Worm (Caenorhabditis elegans) whole organism, L2 larva: ENCODE data around the gene dnj-18.

ENCODE experiments used
- C34F6.9 ChIP-seq: fragments of 150-350 bp; optimal IDR thresholded peaks from 2 replicates; lab custom pipeline; 2014; ENCODE audit warnings: missing biosample characterization, missing genetic modification characterization
- F13H6.1 ChIP-seq: sonication (generic microtip); optimal IDR thresholded peaks from 2 replicates; lab custom pipeline; 2016; ENCODE audit warnings: missing genetic modification characterization, missing compliant biosample characterization
- R02D3.7 ChIP-seq: fragments of 150-350 bp; optimal IDR thresholded peaks from 2 replicates; lab custom pipeline; 2014; ENCODE audit warnings: missing biosample characterization, missing genetic modification characterization
- ZK546.5 ChIP-seq: sonication (generic microtip); optimal IDR thresholded peaks from 2 replicates; lab custom pipeline; 2017; ENCODE audit warnings: missing biosample characterization, missing genetic modification characterization
- alr-1 ChIP-seq: fragments of 150-350 bp; optimal IDR thresholded peaks from 2 replicates; lab custom pipeline; 2014; ENCODE audit warnings: missing biosample characterization, missing genetic modification characterization
- aly-2 ChIP-seq: fragments of 150-350 bp; optimal IDR thresholded peaks from 2 replicates; lab custom pipeline; 2014; ENCODE audit warnings: missing biosample characterization, missing genetic modification characterization
- ama-1 ChIP-seq: fragments of 150-350 bp; optimal IDR thresholded peaks from 2 replicates; lab custom pipeline; 2018; ENCODE audit warnings: inconsistent platforms
- blmp-1 ChIP-seq: sonication (generic microtip); optimal IDR thresholded peaks from 2 replicates; lab custom pipeline; 2017; ENCODE audit warnings: missing genetic modification characterization, mild to moderate bottlenecking, missing compliant biosample characterization, antibody characterized with exemption, moderate library complexity; ENCODE audit not compliant: insufficient read depth
- ceh-82 ChIP-seq: fragments of 150-350 bp; optimal IDR thresholded peaks from 2 replicates; lab custom pipeline; 2014; ENCODE audit warnings: missing biosample characterization, missing genetic modification characterization
- crh-2 ChIP-seq: sonication (generic microtip); optimal IDR thresholded peaks from 2 replicates; lab custom pipeline; 2017; ENCODE audit warnings: missing biosample characterization, missing genetic modification characterization
- gmeb-1 ChIP-seq: fragments of 150-350 bp; optimal IDR thresholded peaks from 2 replicates; lab custom pipeline; 2014; ENCODE audit warnings: missing biosample characterization, missing genetic modification characterization
- lin-11 ChIP-seq: fragments of 150-350 bp; sonication (generic microtip); optimal IDR thresholded peaks from 2 replicates; lab custom pipeline; 2014; ENCODE audit warnings: missing biosample characterization, missing genetic modification characterization, inconsistent platforms, mixed read lengths
- lin-13 ChIP-seq: fragments of 150-350 bp; optimal IDR thresholded peaks from 2 replicates; lab custom pipeline; 2014; ENCODE audit warnings: missing biosample characterization, missing genetic modification reagents, missing genetic modification characterization
- lin-39 ChIP-seq: fragments of 150-350 bp; optimal IDR thresholded peaks from 2 replicates; lab custom pipeline; 2014; ENCODE audit warnings: missing biosample characterization, missing genetic modification reagents, missing genetic modification characterization
- lsy-2 ChIP-seq, 2 experiments: fragments of 150-350 bp in 1 of 2; sonication (generic microtip) in 1 of 2; optimal IDR thresholded peaks; 2 replicates each; lab custom pipeline; 2014 to 2017; ENCODE audit warnings: missing biosample characterization in 2 of 2, missing genetic modification characterization in 2 of 2
- mab-5 ChIP-seq: fragments of 150-350 bp; optimal IDR thresholded peaks from 2 replicates; lab custom pipeline; 2014; ENCODE audit warnings: missing biosample characterization, missing genetic modification characterization
- mbf-1 ChIP-seq: sonication (generic microtip); optimal IDR thresholded peaks from 2 replicates; lab custom pipeline; 2017; ENCODE audit warnings: missing biosample characterization, missing genetic modification characterization
- mdl-1 ChIP-seq, 2 experiments: fragments of 150-350 bp in 1 of 2; sonication (generic microtip) in 1 of 2; optimal IDR thresholded peaks; 2 replicates each; lab custom pipeline; 2017; ENCODE audit warnings: missing biosample characterization in 2 of 2, missing genetic modification characterization in 2 of 2
- nhr-10 ChIP-seq: sonication (generic microtip); optimal IDR thresholded peaks from 2 replicates; lab custom pipeline; 2017; ENCODE audit warnings: missing biosample characterization, missing genetic modification characterization
- nhr-11 ChIP-seq: fragments of 150-350 bp; optimal IDR thresholded peaks from 2 replicates; lab custom pipeline; 2014; ENCODE audit warnings: missing biosample characterization, missing genetic modification characterization
- nhr-129 ChIP-seq: fragments of 150-350 bp; optimal IDR thresholded peaks from 2 replicates; lab custom pipeline; 2014; ENCODE audit warnings: missing biosample characterization, missing genetic modification characterization
- nhr-21 ChIP-seq: fragments of 150-350 bp; optimal IDR thresholded peaks from 2 replicates; lab custom pipeline; 2014; ENCODE audit warnings: missing biosample characterization, missing genetic modification characterization
- nhr-77 ChIP-seq: fragments of 150-350 bp; optimal IDR thresholded peaks from 2 replicates; lab custom pipeline; 2014; ENCODE audit warnings: missing biosample characterization, missing genetic modification characterization
- peb-1 ChIP-seq: fragments of 150-350 bp; optimal IDR thresholded peaks from 2 replicates; lab custom pipeline; 2014; ENCODE audit warnings: missing biosample characterization, missing genetic modification characterization
- sem-4 ChIP-seq: fragments of 150-350 bp; optimal IDR thresholded peaks from 2 replicates; lab custom pipeline; 2014; ENCODE audit warnings: missing biosample characterization, missing genetic modification reagents, missing genetic modification characterization
- sma-3 ChIP-seq: sonication (generic microtip); optimal IDR thresholded peaks from 2 replicates; lab custom pipeline; 2016; ENCODE audit warnings: missing genetic modification reagents, missing genetic modification characterization, missing compliant biosample characterization
- snpc-4 ChIP-seq: fragments of 150-350 bp; optimal IDR thresholded peaks from 2 replicates; lab custom pipeline; 2014; ENCODE audit warnings: missing biosample characterization, missing genetic modification characterization
- unc-39 ChIP-seq: fragments of 150-350 bp; optimal IDR thresholded peaks from 2 replicates; lab custom pipeline; 2014; ENCODE audit warnings: missing biosample characterization, missing genetic modification characterization
- unc-55 ChIP-seq: fragments of 150-350 bp; sonication (generic microtip); optimal IDR thresholded peaks from 3 replicates; lab custom pipeline; 2014; ENCODE audit warnings: missing biosample characterization, missing genetic modification reagents, missing genetic modification characterization
- unc-62 ChIP-seq: fragments of 150-350 bp; optimal IDR thresholded peaks from 2 replicates; lab custom pipeline; 2014; ENCODE audit warnings: missing biosample characterization, missing genetic modification reagents, missing genetic modification characterization
- ztf-1 ChIP-seq: fragments of 200-800 bp; sonication (Bioruptor generic); conservative IDR thresholded peaks from 2 replicates; pipeline ENCODE4 v1.3.6; 2022; ENCODE audit warnings: missing genetic modification characterization, missing compliant biosample characterization
- ztf-11 ChIP-seq: sonication (generic microtip); optimal IDR thresholded peaks from 2 replicates; lab custom pipeline; 2017; ENCODE audit warnings: missing biosample characterization, missing genetic modification characterization
- ztf-4 ChIP-seq: fragments of 150-350 bp; optimal IDR thresholded peaks from 2 replicates; lab custom pipeline; 2014; ENCODE audit warnings: missing biosample characterization, missing genetic modification characterization

dnj-18 gene

DNA sequence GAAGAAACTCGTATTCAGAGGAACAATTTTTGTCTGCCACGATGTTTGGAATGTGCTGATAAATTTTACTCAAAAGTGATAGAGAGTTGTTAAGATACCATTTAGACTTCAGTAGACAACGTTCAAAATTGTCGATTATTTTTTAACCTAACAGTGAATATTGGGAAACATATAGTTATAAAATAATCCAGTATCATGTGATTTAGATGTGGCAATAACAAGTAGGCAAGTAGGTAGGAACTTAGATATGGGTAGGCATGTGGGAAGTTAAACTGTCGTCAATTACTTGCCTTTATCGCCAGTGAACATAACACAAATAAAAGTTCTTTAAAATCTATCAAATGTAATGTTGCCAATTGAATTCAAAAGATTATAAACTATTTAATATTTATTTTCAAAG lies 26.4 kb upstream of the dnj-18 start, which contains the start of gene T23F11.11:
T23F11.11 (minus strand) TSS at position 101 of the 400 bp plus-strand sequence.
- TF ChIP-seq lin-13 (no peak), ZK546.5 (no peak), crh-2 (no peak), C34F6.9 (tag; lab: Kevin White, UChicago) (no peak), unc-62 (GFP tag; lab: Kevin White, UChicago) (no peak), mab-5 (tag; lab: Kevin White, UChicago) (no peak), alr-1 (tag; lab: Kevin White, UChicago) (no peak), unc-55 (GFP tag; lab: Kevin White, UChicago) (no peak), ztf-1 (no peak), snpc-4 (no peak), mbf-1 (tag; lab: Kevin White, UChicago) (no peak), aly-2 (tag; lab: Kevin White, UChicago) (no peak), sma-3 (no peak), nhr-11 (tag; lab: Kevin White, UChicago) (no peak), nhr-129 (tag; lab: Kevin White, UChicago) (no peak), R02D3.7 (tag; lab: Kevin White, UChicago) (no peak)

DNA sequence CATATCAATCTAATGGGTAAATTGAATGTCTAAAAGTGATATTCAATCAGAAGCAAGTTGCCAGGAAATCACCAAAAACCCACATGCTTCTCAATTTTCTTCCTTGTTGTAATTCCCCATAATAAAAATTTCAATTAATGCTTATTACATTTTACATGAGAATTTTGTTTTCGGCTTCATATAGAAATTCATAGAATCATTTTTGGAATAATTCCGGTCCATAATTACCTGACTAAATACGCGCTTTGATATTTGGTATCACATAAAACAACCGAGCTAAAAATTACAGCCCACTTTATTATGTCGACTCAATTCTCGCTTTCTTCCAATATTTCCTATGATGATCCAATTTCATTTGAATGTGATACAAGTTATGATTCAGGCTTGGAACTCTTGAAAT lies 26.0 kb upstream of the dnj-18 start, which contains the start of gene srg-13:
srg-13 (plus strand) TSS at position 301 of the 400 bp plus-strand sequence.
- TF ChIP-seq ama-1 (lab: Kevin White, UChicago): no peak

DNA sequence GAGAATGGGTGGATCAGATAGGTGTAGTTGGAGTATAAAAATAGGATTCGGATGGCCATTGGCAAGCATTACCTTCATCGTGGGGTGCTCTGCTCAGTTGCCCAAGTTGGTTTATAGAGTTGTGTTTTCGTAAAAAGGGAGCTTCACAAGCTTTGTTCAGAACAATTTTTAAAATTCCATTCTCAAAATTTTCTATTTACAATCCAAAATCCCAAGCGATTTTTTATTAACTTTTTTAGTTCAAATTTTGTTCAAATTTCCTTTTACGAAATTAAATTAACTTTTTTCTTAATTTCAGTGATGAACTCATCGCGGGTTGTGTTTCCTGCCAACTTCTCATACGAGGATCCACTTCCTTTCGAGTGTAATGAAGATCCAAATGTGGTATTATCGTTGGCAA lies 20.5 kb upstream of the dnj-18 start, which contains the start of gene srg-10:
srg-10 (plus strand) TSS at position 301 of the 400 bp plus-strand sequence.
- no peak for TF ChIP-seq sma-3
- no peak for TF ChIP-seq gmeb-1 (tag; lab: Kevin White, UChicago)
- no peak for TF ChIP-seq ztf-1
- TF ChIP-seq alr-1 (tag; lab: Kevin White, UChicago): no peak

DNA sequence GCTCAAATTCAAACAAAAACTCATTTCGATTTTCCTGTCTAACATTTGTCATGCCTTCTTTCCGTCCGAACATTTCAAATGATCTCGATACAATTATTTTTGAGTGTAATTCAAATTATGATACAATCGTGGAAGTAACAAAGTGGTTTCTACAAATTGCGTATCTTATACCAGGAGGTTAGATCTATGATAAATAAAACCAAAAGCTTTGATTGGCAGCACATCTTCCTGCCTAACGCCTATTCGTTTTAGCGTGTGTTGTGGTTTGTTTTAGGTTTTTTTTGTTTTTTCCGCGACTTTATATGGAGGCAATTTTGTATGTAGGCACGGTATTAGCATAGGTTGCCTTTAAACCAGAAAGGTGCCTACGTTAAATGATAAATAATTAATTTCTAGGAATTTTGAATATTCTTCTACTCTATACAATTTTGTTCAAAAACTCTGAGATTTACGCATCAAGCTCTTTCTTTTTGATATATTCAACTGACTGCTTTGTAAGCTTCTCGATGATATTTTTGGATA lies 17.9 kb upstream of the dnj-18 start, which contains the start of gene srg-11:
srg-11 (plus strand) TSS at position 51 of the 522 bp plus-strand sequence.
- TF ChIP-seq nhr-10 (no peak), ztf-11 (tag; lab: Kevin White, UChicago) (no peak), crh-2 (no peak), lin-11 (tag; lab: Kevin White, UChicago) (no peak), ztf-4 (tag; lab: Kevin White, UChicago) (no peak), sem-4 (tag; lab: Kevin White, UChicago) (no peak), R02D3.7 (tag; lab: Kevin White, UChicago) (no peak), aly-2 (tag; lab: Kevin White, UChicago) (no peak), nhr-21 (tag; lab: Kevin White, UChicago) (no peak), F13H6.1 (no peak), nhr-77 (tag; lab: Kevin White, UChicago) (no peak), snpc-4 (no peak), sma-3 (no peak), mbf-1 (tag; lab: Kevin White, UChicago) (no peak)

DNA sequence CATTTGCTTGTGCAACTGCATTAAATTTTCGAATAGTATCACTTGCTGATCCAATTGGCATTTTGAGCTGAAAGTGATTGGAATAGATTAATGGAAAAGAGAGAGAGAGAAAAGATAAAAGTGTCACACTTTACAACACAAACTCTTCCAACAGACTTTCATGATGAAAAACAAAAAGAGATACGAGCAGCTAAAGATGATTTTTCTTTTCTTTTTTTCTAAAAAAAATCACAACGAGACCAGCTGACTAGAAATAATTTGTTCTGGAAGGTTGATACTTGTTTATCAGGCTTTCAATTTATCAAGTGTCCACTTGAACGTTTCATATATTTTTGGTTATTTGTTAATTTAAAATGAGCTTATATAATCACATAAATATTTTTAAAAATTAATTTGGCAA lies 10.8 kb upstream of the dnj-18 start:
- TF ChIP-seq F13H6.1 (peak; percentile 39), nhr-129 (tag; lab: Kevin White, UChicago) (peak; percentile 51), lsy-2 (tag; optimal IDR thresholded peaks at IDR 0.05; lab: Kevin White, UChicago) (peak in 1 of 2 experiments; percentile 56), R02D3.7 (tag; lab: Kevin White, UChicago) (no peak), sem-4 (tag; lab: Kevin White, UChicago) (no peak), aly-2 (tag; lab: Kevin White, UChicago) (no peak), C34F6.9 (tag; lab: Kevin White, UChicago) (peak; percentile 46), mdl-1 (tag; optimal IDR thresholded peaks at IDR 0.05; lab: Kevin White, UChicago) (no peak), sma-3 (no peak)

DNA sequence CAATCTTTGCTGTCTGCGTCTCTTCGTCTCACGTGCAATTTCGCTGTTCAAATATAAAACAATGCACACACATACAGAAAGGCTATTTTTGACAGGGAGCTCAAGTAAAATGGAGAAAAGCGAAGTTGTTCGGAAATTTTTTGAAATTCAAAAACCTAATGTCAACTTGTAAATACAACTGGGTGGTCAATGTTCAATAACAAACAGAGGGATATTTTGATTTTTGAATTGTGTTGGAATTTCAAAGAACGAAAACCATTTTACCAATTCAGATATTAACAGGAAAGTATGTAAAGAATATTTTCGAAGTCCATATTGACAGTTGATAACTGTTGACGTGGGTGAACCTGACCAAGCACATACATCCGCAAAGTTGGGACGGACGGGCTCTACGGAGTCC lies 9.6 kb upstream of the dnj-18 start, which contains the start of gene tag-243:
tag-243 (minus strand) TSS at position 101 of the 400 bp plus-strand sequence.
- TF ChIP-seq mbf-1 (tag; lab: Kevin White, UChicago): no peak
- no peak for TF ChIP-seq unc-39 (tag; lab: Kevin White, UChicago)
- no peak for TF ChIP-seq peb-1 (tag; lab: Kevin White, UChicago)
- TF ChIP-seq blmp-1 (tag; lab: Kevin White, UChicago): no peak
- no peak for TF ChIP-seq alr-1 (tag; lab: Kevin White, UChicago)
- no peak for TF ChIP-seq aly-2 (tag; lab: Kevin White, UChicago)
- no peak for TF ChIP-seq lin-39 (tag; lab: Kevin White, UChicago)
- no peak for TF ChIP-seq nhr-129 (tag; lab: Kevin White, UChicago)
- no peak for TF ChIP-seq sma-3
- TF ChIP-seq ztf-1: no peak
- no peak for TF ChIP-seq C34F6.9 (tag; lab: Kevin White, UChicago)
- TF ChIP-seq ceh-82 (tag; lab: Kevin White, UChicago): no peak
